Fruit fly (Drosophila melanogaster) whole organism, adult: ENCODE data around the gene RpL30.

ENCODE experiments used
- CG12768 ChIP-seq: fragments of 200-800 bp; sonication (Bioruptor generic); optimal IDR thresholded peaks from 2 replicates; lab custom pipeline; 2017; ENCODE audit warnings: missing biosample characterization, missing genetic modification characterization, mild to moderate bottlenecking, moderate library complexity, missing genetic modification reagents
- CG33017 ChIP-seq: fragments of 200-800 bp; sonication (Bioruptor generic); optimal IDR thresholded peaks from 2 replicates; lab custom pipeline; 2018; ENCODE audit warnings: missing biosample characterization, mild to moderate bottlenecking, missing genetic modification characterization, moderate library complexity
- CG7045 ChIP-seq: fragments of 200-800 bp; sonication (Bioruptor generic); optimal IDR thresholded peaks from 2 replicates; lab custom pipeline; 2017; ENCODE audit warnings: missing biosample characterization, mild to moderate bottlenecking, missing genetic modification characterization
- cic ChIP-seq: fragments of 200-800 bp; sonication (Bioruptor generic); optimal IDR thresholded peaks from 2 replicates; lab custom pipeline; 2017; ENCODE audit warnings: missing biosample characterization, mild to moderate bottlenecking, missing genetic modification characterization, moderate library complexity
- kay ChIP-seq: fragments of 200-800 bp; sonication (Bioruptor generic); peaks from one replicate; lab custom pipeline; 2016; ENCODE audit warnings: missing biosample characterization, missing genetic modification characterization, borderline replicate concordance
- tj ChIP-seq: fragments of 200-800 bp; sonication (Bioruptor generic); optimal IDR thresholded peaks from 3 replicates; lab custom pipeline; 2017; ENCODE audit warnings: missing biosample characterization, mild to moderate bottlenecking, missing genetic modification characterization, moderate library complexity

DNA sequence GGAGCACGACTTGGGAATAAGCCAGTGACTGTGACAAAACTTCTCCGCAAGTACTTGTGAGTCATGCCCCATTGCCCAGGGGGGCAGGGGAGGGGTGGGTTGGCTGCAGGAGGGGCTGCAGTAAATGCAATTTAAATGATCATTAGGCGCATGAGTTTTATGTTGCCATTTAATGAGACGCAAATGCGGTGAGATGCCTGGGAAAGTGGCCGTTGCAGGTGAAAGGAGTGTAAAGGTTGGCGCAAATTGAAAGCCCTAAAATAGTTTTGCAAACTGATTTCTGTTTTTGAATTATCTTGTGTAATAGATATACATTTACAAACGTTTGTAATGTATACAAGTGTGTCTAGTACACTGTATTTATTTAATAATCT, 23.0 kb downstream of the RpL30 start:
- no peak for TF ChIP-seq cic (GFP tag; lab: Kevin White, UChicago)
- TF ChIP-seq CG12768, result no peak
- TF ChIP-seq tj (GFP tag; lab: Kevin White, UChicago), result no peak
- TF ChIP-seq CG7045, result no peak
- TF ChIP-seq kay, result no peak
- no peak for TF ChIP-seq CG33017 (tag; lab: Kevin White, UChicago)
